Worm (Caenorhabditis elegans): ENCODE results near the gene F13C5.3.

DNA sequence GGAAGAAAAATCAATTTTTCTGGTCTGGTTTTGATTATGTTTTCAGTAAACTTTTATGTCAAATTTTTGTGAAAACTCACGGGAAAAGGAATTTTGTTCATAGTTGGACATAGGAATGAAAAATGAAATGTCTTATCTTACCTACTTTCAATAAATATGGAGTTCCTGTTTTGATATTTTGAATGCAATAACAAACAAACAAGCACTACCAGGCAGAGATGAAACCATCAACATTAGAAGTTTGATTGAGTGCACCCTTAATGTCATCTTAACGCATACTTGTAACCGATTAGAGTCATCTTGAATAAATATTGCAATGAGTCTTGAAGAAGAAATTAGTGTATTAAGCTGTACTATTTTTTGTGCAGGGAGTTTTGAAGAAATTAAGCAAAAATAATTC, 42.1 kb upstream of the F13C5.3 start, which contains the start of gene M6.11:
- TF ChIP-seq lin-39 (tag; optimal IDR thresholded peaks at IDR 0.05) (no peak), R02D3.7 (tag; optimal IDR thresholded peaks at IDR 0.05) (no peak), ama-1 (optimal IDR thresholded peaks at IDR 0.05) (no peak), ceh-82 (tag; optimal IDR thresholded peaks at IDR 0.05) (no peak), egl-27 (tag; optimal IDR thresholded peaks at IDR 0.05) (no peak), snpc-4 (tag; optimal IDR thresholded peaks at IDR 0.05) (no peak)

Data from whole organism, L2 larva.